Worm (Caenorhabditis elegans) whole organism, young adult: Measurements from ENCODE around the gene W03F9.2.

Experiments used
- B0019.2 ChIP-seq: fragments of 200-800 bp; sonication (Bioruptor generic); conservative IDR thresholded peaks from 2 replicates; pipeline ENCODE4 v1.3.6; 2022; ENCODE audit warnings: missing genetic modification reagents, missing genetic modification characterization, missing compliant biosample characterization
- F22D6.2 ChIP-seq: sonication (generic microtip); optimal IDR thresholded peaks from 2 replicates; lab custom pipeline; 2016; ENCODE audit warnings: mild to moderate bottlenecking, missing genetic modification characterization, missing compliant biosample characterization
- F33H1.4 ChIP-seq: fragments of 200-800 bp; sonication (Bioruptor generic); IDR thresholded peaks from 2 replicates; pipeline ENCODE4 v1.3.6; 2022; ENCODE audit warnings: missing genetic modification reagents, missing genetic modification characterization, missing compliant biosample characterization
- Y53F4B.3 ChIP-seq: fragments of 200-800 bp; sonication (Bioruptor generic); IDR thresholded peaks from 2 replicates; pipeline ENCODE4 v1.3.6; 2022; ENCODE audit warnings: missing genetic modification reagents, missing genetic modification characterization, missing compliant biosample characterization
- Y56A3A.18 ChIP-seq: fragments of 200-800 bp; sonication (Bioruptor generic); IDR thresholded peaks from 2 replicates; pipeline ENCODE4 v1.3.6; 2022; ENCODE audit warnings: missing genetic modification reagents, missing genetic modification characterization, missing compliant biosample characterization
- ZK185.1 ChIP-seq: sonication (generic microtip); optimal IDR thresholded peaks from 2 replicates; lab custom pipeline; 2016; ENCODE audit warnings: mild to moderate bottlenecking, missing genetic modification characterization, missing compliant biosample characterization; ENCODE audit not compliant: poor library complexity, severe bottlenecking
- aptf-3 ChIP-seq: fragments of 200-800 bp; sonication (Bioruptor generic); IDR thresholded peaks from 2 replicates; pipeline ENCODE4 v1.3.6; 2022; ENCODE audit warnings: missing genetic modification characterization, missing compliant biosample characterization
- attf-5 ChIP-seq: fragments of 200-800 bp; sonication (Bioruptor generic); optimal IDR thresholded peaks from 2 replicates; lab custom pipeline; 2018; ENCODE audit warnings: mild to moderate bottlenecking, missing genetic modification characterization, missing compliant biosample characterization
- attf-6 ChIP-seq: fragments of 200-800 bp; sonication (Bioruptor generic); IDR thresholded peaks from 2 replicates; pipeline ENCODE4 v1.3.6; 2022; ENCODE audit warnings: missing genetic modification reagents, missing genetic modification characterization, missing compliant biosample characterization
- bed-2 ChIP-seq: fragments of 200-800 bp; sonication (Bioruptor generic); IDR thresholded peaks from 2 replicates; pipeline ENCODE4 v1.3.6; 2022; ENCODE audit warnings: missing genetic modification reagents, missing genetic modification characterization, missing compliant biosample characterization
- ccch-3 ChIP-seq: fragments of 200-800 bp; sonication (Bioruptor generic); optimal IDR thresholded peaks from 2 replicates; lab custom pipeline; 2018; ENCODE audit warnings: mild to moderate bottlenecking, missing genetic modification characterization, missing compliant biosample characterization
- cebp-2 ChIP-seq: fragments of 200-800 bp; sonication (Bioruptor generic); IDR thresholded peaks from 2 replicates; pipeline ENCODE4 v1.3.6; 2022; ENCODE audit warnings: missing genetic modification characterization, missing compliant biosample characterization
- ceh-58 ChIP-seq: fragments of 200-800 bp; sonication (Bioruptor generic); IDR thresholded peaks from 2 replicates; pipeline ENCODE4 v1.3.6; 2022; ENCODE audit warnings: missing genetic modification characterization, missing compliant biosample characterization
- efl-1 ChIP-seq: fragments of 150-350 bp; optimal IDR thresholded peaks from 2 replicates; lab custom pipeline; 2014; ENCODE audit warnings: missing biosample characterization, missing genetic modification reagents, missing genetic modification characterization
- egl-18 ChIP-seq: fragments of 200-800 bp; sonication (Bioruptor generic); IDR thresholded peaks from 2 replicates; pipeline ENCODE4 v1.3.6; 2022; ENCODE audit warnings: missing genetic modification reagents, missing genetic modification characterization, missing compliant biosample characterization
- egrh-3 ChIP-seq: fragments of 200-800 bp; sonication (Bioruptor generic); IDR thresholded peaks from 2 replicates; pipeline ENCODE4 v1.3.6; 2022; ENCODE audit warnings: missing genetic modification reagents, missing genetic modification characterization, missing compliant biosample characterization
- ets-4 ChIP-seq: fragments of 200-800 bp; sonication (Bioruptor generic); optimal IDR thresholded peaks from 2 replicates; lab custom pipeline; 2018; ENCODE audit warnings: mild to moderate bottlenecking, missing genetic modification characterization, missing compliant biosample characterization
- hmg-1.2 ChIP-seq: fragments of 200-800 bp; sonication (Bioruptor generic); IDR thresholded peaks from 2 replicates; pipeline ENCODE4 v1.3.6; 2022; ENCODE audit warnings: missing genetic modification reagents, missing genetic modification characterization, missing compliant biosample characterization
- hrde-1 ChIP-seq: sonication (generic microtip); optimal IDR thresholded peaks from 2 replicates; lab custom pipeline; 2016; ENCODE audit warnings: missing genetic modification characterization, mild to moderate bottlenecking, missing compliant biosample characterization, moderate library complexity, missing genotype, missing genetic modification reagents, borderline replicate concordance
- let-607 ChIP-seq, 2 experiments: fragments of 200-800 bp in 1 of 2; sonication (Bioruptor generic) in 1 of 2; sonication (generic microtip) in 1 of 2; optimal IDR thresholded peaks; 2 replicates each; lab custom pipeline; 2016 to 2018; ENCODE audit warnings: mild to moderate bottlenecking in 2 of 2, missing compliant biosample characterization in 2 of 2, missing genetic modification characterization in 2 of 2, moderate library complexity in 2 of 2, missing genotype in 1 of 2
- lin-35 ChIP-seq, 3 experiments: fragments of 150-350 bp in 2 of 3; sonication (generic microtip) in 1 of 3; optimal IDR thresholded peaks; 2 replicates each; lab custom pipeline; 2014 to 2018; ENCODE audit warnings: missing biosample characterization in 3 of 3, missing genetic modification characterization in 3 of 3, missing genetic modification reagents in 3 of 3
- madf-6 ChIP-seq: fragments of 200-800 bp; sonication (Bioruptor generic); IDR thresholded peaks from 2 replicates; pipeline ENCODE4 v1.3.6; 2022; ENCODE audit warnings: missing genetic modification reagents, missing genetic modification characterization, missing compliant biosample characterization
- madf-8 ChIP-seq: fragments of 200-800 bp; sonication (Bioruptor generic); conservative IDR thresholded peaks from 2 replicates; pipeline ENCODE4 v1.3.6; 2022; ENCODE audit warnings: missing genetic modification reagents, missing genetic modification characterization, missing compliant biosample characterization
- mcd-1 ChIP-seq: fragments of 200-800 bp; sonication (Bioruptor generic); IDR thresholded peaks from 2 replicates; pipeline ENCODE4 v1.3.6; 2022; ENCODE audit warnings: missing genetic modification reagents, missing genetic modification characterization, missing compliant biosample characterization
- mxl-1 ChIP-seq: sonication (generic microtip); optimal IDR thresholded peaks from 2 replicates; lab custom pipeline; 2016; ENCODE audit warnings: missing genetic modification characterization, missing compliant biosample characterization
- nfya-1 ChIP-seq: sonication (generic microtip); optimal IDR thresholded peaks from 2 replicates; lab custom pipeline; 2017; ENCODE audit warnings: antibody characterized with exemption, missing compliant biosample characterization, missing genetic modification characterization, borderline replicate concordance; ENCODE audit not compliant: insufficient read depth
- nfyb-1 ChIP-seq: fragments of 200-800 bp; sonication (Bioruptor generic); IDR thresholded peaks from 2 replicates; pipeline ENCODE4 v1.3.6; 2022; ENCODE audit warnings: missing genetic modification reagents, missing genetic modification characterization, missing compliant biosample characterization
- nhr-80 ChIP-seq: sonication (generic microtip); optimal IDR thresholded peaks from 2 replicates; lab custom pipeline; 2016; ENCODE audit warnings: missing genetic modification characterization, missing compliant biosample characterization
- pha-4 ChIP-seq: fragments of 150-350 bp; sonication (generic microtip); optimal IDR thresholded peaks from 2 replicates; lab custom pipeline; 2014; ENCODE audit warnings: missing biosample characterization, missing genetic modification reagents, missing genetic modification characterization
- rec-8 ChIP-seq, 2 experiments: sonication (generic microtip); optimal IDR thresholded peaks; 2 replicates each; lab custom pipeline; 2016; ENCODE audit warnings: mild to moderate bottlenecking in 2 of 2, missing genetic modification characterization in 2 of 2, missing genetic modification reagents in 2 of 2, missing genotype in 2 of 2, missing biosample characterization in 1 of 2, missing compliant biosample characterization in 1 of 2, moderate library complexity in 1 of 2
- repo-1 ChIP-seq: sonication (generic microtip); optimal IDR thresholded peaks from 2 replicates; lab custom pipeline; 2017; ENCODE audit warnings: mild to moderate bottlenecking, missing genetic modification characterization, missing compliant biosample characterization
- snpc-1.1 ChIP-seq: sonication (generic microtip); optimal IDR thresholded peaks from 2 replicates; lab custom pipeline; 2017; ENCODE audit warnings: missing genetic modification characterization, mild to moderate bottlenecking, missing compliant biosample characterization, antibody characterized with exemption, moderate library complexity, missing genotype, missing genetic modification reagents; ENCODE audit not compliant: insufficient read depth
- snpc-4 ChIP-seq, 5 experiments: fragments of 150-350 bp in 1 of 5; sonication (generic microtip) in 4 of 5; optimal IDR thresholded peaks; 2 replicates each; lab custom pipeline; 2014 to 2018; ENCODE audit warnings: missing genetic modification characterization in 5 of 5, missing biosample characterization in 3 of 5, antibody characterized with exemption in 2 of 5, mild to moderate bottlenecking in 2 of 5, missing compliant biosample characterization in 2 of 5, missing genotype in 2 of 5, moderate library complexity in 2 of 5, missing genetic modification reagents in 1 of 5
- somi-1 ChIP-seq: fragments of 200-800 bp; sonication (Bioruptor generic); optimal IDR thresholded peaks from 2 replicates; lab custom pipeline; 2018; ENCODE audit warnings: mild to moderate bottlenecking, missing genetic modification characterization, missing compliant biosample characterization
- sptf-2 ChIP-seq: fragments of 200-800 bp; sonication (Bioruptor generic); optimal IDR thresholded peaks from 2 replicates; lab custom pipeline; 2018; ENCODE audit warnings: mild to moderate bottlenecking, missing genetic modification characterization, missing compliant biosample characterization
- tbx-9 ChIP-seq: sonication (generic microtip); optimal IDR thresholded peaks from 2 replicates; lab custom pipeline; 2016; ENCODE audit warnings: borderline replicate concordance, missing genetic modification characterization, inconsistent platforms, missing compliant biosample characterization
- unc-130 ChIP-seq: sonication (generic microtip); optimal IDR thresholded peaks from 2 replicates; lab custom pipeline; 2016; ENCODE audit warnings: missing genetic modification reagents, missing genetic modification characterization, missing compliant biosample characterization
- zfh-2 ChIP-seq: fragments of 200-800 bp; sonication (Bioruptor generic); conservative IDR thresholded peaks from 2 replicates; pipeline ENCODE4 v1.3.6; 2022; ENCODE audit warnings: missing genetic modification reagents, missing genetic modification characterization, missing compliant biosample characterization

W03F9.2 gene

DNA sequence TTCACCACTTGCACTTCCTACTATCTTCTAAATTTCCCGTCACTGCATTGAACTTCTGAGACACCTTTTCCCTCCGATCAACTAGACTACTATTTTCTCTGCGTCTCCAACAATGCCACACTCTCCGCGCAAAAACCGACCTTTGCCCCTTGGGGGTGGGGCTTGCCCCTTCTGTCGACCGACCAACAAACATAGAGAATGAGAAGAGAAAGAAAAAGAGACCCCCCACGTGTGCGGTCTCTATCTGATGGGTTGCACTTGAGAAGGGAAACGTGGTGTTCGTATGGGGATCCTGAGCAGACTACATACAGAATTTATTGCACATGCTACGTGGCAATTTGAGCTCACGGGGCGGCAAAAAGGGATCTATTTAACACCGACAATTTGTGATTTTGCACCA, 27.4 kb upstream of the W03F9.2 start (continued):
- no peak for TF ChIP-seq hrde-1
- TF ChIP-seq nhr-80 (tag; lab: Kevin White, UChicago), result peak; percentile 29
- TF ChIP-seq cebp-2, result no peak
- TF ChIP-seq nfya-1, result no peak
- peak; percentile 7 for TF ChIP-seq attf-5 (GFP tag; lab: Kevin White, UChicago)
- no peak for TF ChIP-seq Y56A3A.18 (GFP tag; lab: Robert Waterston, UW)
- no peak for TF ChIP-seq mxl-1 (tag; lab: Kevin White, UChicago)
- TF ChIP-seq bed-2 (GFP tag; lab: Robert Waterston, UW), result 0 out of 2 replicates have a peak, but pooled peaks have one; percentile 31
- TF ChIP-seq tbx-9 (tag; lab: Kevin White, UChicago), result no peak
- no peak for TF ChIP-seq F33H1.4 (GFP tag; lab: Robert Waterston, UW)
- no peak; the same call in 1 of the 2 replicates for TF ChIP-seq mcd-1 (GFP tag; lab: Robert Waterston, UW)
- TF ChIP-seq hmg-1.2 (GFP tag; lab: Robert Waterston, UW), result peak; percentile 78
- no peak for TF ChIP-seq ceh-58 (GFP tag; lab: Robert Waterston, UW)
- no peak for TF ChIP-seq ccch-3 (GFP tag; lab: Kevin White, UChicago)
- no peak for TF ChIP-seq lin-35 (GFP tag; optimal IDR thresholded peaks at IDR 0.05; lab: Kevin White, UChicago)
- TF ChIP-seq egl-18, result no peak

DNA sequence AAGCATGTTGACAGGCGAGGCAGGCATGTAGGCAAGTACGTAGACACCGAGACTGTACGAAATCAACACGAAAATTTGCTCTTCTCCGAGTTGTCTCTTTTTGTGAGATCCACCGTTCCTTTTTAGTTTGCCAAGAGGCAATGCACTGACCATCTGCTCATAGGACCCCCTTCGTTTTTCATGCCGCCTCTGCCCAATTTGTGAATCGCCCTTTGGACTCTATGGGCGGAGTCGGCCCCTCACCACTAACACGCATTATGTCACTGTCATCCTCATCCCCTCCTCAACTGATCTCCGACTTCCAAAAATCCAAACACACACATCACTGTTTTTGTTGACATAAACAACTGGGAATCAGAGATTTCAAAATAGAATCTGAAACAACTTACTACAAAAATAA, 26.0 kb upstream of the W03F9.2 start:
- TF ChIP-seq efl-1 (no peak), lin-35 (GFP tag; optimal IDR thresholded peaks at IDR 0.05; lab: Kevin White, UChicago) (no peak), snpc-4 (GFP tag; optimal IDR thresholded peaks at IDR 0.05; lab: Kevin White, UChicago) (no peak), snpc-4 (tag; optimal IDR thresholded peaks at IDR 0.05; lab: Kevin White, UChicago) (no peak), nfyb-1 (GFP tag; lab: Robert Waterston, UW) (no peak), ZK185.1 (no peak), somi-1 (GFP tag; lab: Kevin White, UChicago) (no peak), zfh-2 (no peak), F22D6.2 (tag; lab: Kevin White, UChicago) (no peak), rec-8 (tag; optimal IDR thresholded peaks at IDR 0.05; lab: Kevin White, UChicago) (no peak), nhr-80 (tag; lab: Kevin White, UChicago) (no peak), B0019.2 (GFP tag; lab: Robert Waterston, UW) (no peak), let-607 (tag; optimal IDR thresholded peaks at IDR 0.05; lab: Kevin White, UChicago) (no peak)

DNA sequence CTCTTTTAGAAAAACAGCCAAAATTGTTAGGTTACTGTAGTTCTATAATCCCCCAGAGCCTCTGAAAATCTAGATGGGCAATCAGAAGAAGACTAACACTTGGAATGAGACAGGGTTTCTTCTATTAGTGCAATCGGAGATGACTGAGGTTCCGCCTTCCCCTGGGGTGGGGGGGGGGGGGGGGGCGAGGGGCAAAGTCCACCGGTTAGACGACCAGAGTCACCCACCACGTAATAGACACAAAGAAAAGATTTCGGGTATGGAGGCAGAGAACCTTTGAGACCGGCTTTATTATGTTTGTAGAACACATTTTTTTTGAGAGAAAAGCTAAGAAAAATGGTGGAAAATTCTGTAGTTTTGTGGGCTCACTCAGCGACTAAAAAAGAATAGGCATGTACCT, 24.3 kb upstream of the W03F9.2 start:
- no peak for TF ChIP-seq unc-130 (GFP tag; lab: Kevin White, UChicago)
- TF ChIP-seq attf-6 (GFP tag; lab: Robert Waterston, UW), result no peak
- no peak for TF ChIP-seq pha-4
- TF ChIP-seq madf-6 (GFP tag; lab: Robert Waterston, UW), result no peak
- peak; percentile 87 for TF ChIP-seq zfh-2
- TF ChIP-seq sptf-2, result no peak
- TF ChIP-seq Y53F4B.3 (GFP tag; lab: Robert Waterston, UW), result no peak
- TF ChIP-seq repo-1 (tag; lab: Kevin White, UChicago), result no peak
- no peak for TF ChIP-seq snpc-1.1
- TF ChIP-seq aptf-3 (GFP tag; lab: Robert Waterston, UW), result no peak
- peak; percentile 62; the same call in 1 of the 2 replicates for TF ChIP-seq egrh-3 (GFP tag; lab: Robert Waterston, UW)
- TF ChIP-seq ets-4 (GFP tag; lab: Kevin White, UChicago), result no peak
- no peak for TF ChIP-seq madf-8
